Worm (Caenorhabditis elegans): ENCODE data around the gene moa-1.

ce11 chrIII:1943488-1943887, 26.2 kb downstream of the moa-1 start, which contains the start of gene F53A3.1:
- no peak for TF ChIP-seq T22C8.4 (GFP tag; IDR thresholded peaks at IDR 0.05)
- no peak for TF ChIP-seq ztf-23 (GFP tag; IDR thresholded peaks at IDR 0.05)
- no peak for TF ChIP-seq ref-1 (GFP tag; conservative IDR thresholded peaks at IDR 0.05)

All from whole organism, midembryonic.